Worm (Caenorhabditis elegans): ENCODE data around the gene Y36E3A.2.

Y36E3A.2 gene

ce11 chrV:15454322-15454721, 28.5 kb downstream of the Y36E3A.2 start:
- TF ChIP-seq fos-1 (tag; optimal IDR thresholded peaks at IDR 0.05) = no peak
- TF ChIP-seq sem-4 (tag; optimal IDR thresholded peaks at IDR 0.05) = no peak
- TF ChIP-seq sma-3 (GFP tag; optimal IDR thresholded peaks at IDR 0.05) = no peak
- TF ChIP-seq nhr-25 (tag; optimal IDR thresholded peaks at IDR 0.05) = no peak
- TF ChIP-seq peb-1 (tag; optimal IDR thresholded peaks at IDR 0.05) = no peak
- TF ChIP-seq zag-1 (tag; optimal IDR thresholded peaks at IDR 0.05) = no peak
- no peak for TF ChIP-seq crh-2 (tag; optimal IDR thresholded peaks at IDR 0.05)
- TF ChIP-seq snpc-4 (tag; optimal IDR thresholded peaks at IDR 0.05) = no peak
- no peak for TF ChIP-seq nhr-10 (tag; optimal IDR thresholded peaks at IDR 0.05)
- no peak for TF ChIP-seq nhr-23 (tag; optimal IDR thresholded peaks at IDR 0.05)
- TF ChIP-seq unc-39 (tag; optimal IDR thresholded peaks at IDR 0.05) = no peak
- TF ChIP-seq mbf-1 (tag; optimal IDR thresholded peaks at IDR 0.05) = no peak
- no peak for TF ChIP-seq ztf-11 (tag; optimal IDR thresholded peaks at IDR 0.05)
- TF ChIP-seq gmeb-1 (tag; optimal IDR thresholded peaks at IDR 0.05) = no peak
- no peak for TF ChIP-seq C34F6.9 (tag; optimal IDR thresholded peaks at IDR 0.05)
- no peak for TF ChIP-seq nhr-129 (tag; optimal IDR thresholded peaks at IDR 0.05)
- TF ChIP-seq elt-3 (tag; optimal IDR thresholded peaks at IDR 0.05) = no peak
- TF ChIP-seq nhr-11 (tag; optimal IDR thresholded peaks at IDR 0.05) = no peak

- TF ChIP-seq lin-39 (tag; optimal IDR thresholded peaks at IDR 0.05) (no peak), ztf-4 (tag; optimal IDR thresholded peaks at IDR 0.05) (no peak), snpc-4 (tag; optimal IDR thresholded peaks at IDR 0.05) (no peak), gmeb-1 (tag; optimal IDR thresholded peaks at IDR 0.05) (no peak), crh-2 (tag; optimal IDR thresholded peaks at IDR 0.05) (no peak), R02D3.7 (tag; optimal IDR thresholded peaks at IDR 0.05) (no peak)
Observed at ce11 chrV:15459088-15459487, 33.2 kb downstream of the Y36E3A.2 start, which contains the start of gene str-71. Gene str-71, minus strand, starts transcription at chrV:15459188.

DNA sequence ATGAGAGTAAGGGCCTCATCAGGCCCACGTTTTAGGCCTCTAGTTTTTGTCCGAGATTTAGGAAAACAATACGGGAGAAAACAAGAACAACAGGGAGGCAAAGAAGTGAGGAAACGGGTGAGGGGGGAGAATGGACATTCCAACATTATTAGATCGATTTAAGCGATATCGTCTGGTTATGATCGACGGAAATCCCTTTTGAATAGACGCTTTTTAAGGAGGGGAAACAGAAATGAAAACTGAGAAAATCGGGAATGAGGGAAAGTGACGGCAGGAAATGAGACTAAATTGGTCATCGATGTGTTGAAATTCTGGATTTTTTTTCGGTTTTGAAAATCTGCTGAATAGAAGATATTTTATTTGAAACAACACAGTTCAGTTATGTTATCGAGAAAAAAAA, 38.6 kb downstream of the Y36E3A.2 start, which contains the start of gene rocf-1:
rocf-1 (minus strand) TSS at position 101 of the 400 bp plus-strand sequence.
- no peak for TF ChIP-seq C34F6.9 (tag; optimal IDR thresholded peaks at IDR 0.05)
- no peak for TF ChIP-seq nhr-23 (tag; optimal IDR thresholded peaks at IDR 0.05)
- TF ChIP-seq nhr-129 (tag; optimal IDR thresholded peaks at IDR 0.05) = no peak
- TF ChIP-seq ceh-82 (tag; optimal IDR thresholded peaks at IDR 0.05) = no peak
- no peak for TF ChIP-seq fos-1 (tag; optimal IDR thresholded peaks at IDR 0.05)

DNA sequence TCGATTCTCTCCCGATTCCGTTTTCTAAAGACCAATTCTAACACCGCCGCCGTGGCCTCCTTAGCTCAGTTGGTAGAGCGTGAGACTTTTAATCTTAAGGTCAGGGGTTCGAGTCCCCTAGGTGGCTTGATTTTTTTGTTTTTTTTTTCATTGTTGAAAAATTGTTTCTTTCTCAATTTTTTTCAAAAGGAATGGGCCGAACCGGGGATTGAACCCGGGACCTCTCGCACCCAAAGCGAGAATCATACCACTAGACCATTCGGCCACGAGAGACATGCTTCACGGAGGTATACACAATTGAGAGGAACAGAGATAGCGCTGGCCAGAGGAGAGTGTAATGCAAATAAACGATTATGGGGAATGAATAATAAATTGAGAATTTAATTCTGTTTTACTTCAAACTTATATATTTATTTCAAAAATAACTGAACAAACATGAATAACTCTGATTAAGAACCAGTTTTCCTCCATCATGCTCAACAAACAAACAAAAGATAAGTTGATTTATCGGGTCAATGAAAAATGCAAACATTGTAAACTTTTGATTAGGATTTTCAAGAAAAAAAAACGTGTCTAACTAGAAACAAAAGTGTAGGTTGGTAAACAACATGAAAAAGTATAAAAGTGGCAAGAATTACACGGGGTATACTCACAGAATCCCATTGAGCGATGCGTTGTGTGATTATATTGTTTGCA, 39.3 kb downstream of the Y36E3A.2 start, which contains the start of gene pqn-71:
pqn-71 (plus strand) TSS at position 646 of the 696 bp plus-strand sequence.
- peak; percentile 91 for TF ChIP-seq sma-3 (GFP tag; optimal IDR thresholded peaks at IDR 0.05)
- peak; percentile 91 for TF ChIP-seq crh-2 (tag; optimal IDR thresholded peaks at IDR 0.05)
- TF ChIP-seq blmp-1 (tag; optimal IDR thresholded peaks at IDR 0.05; ENCODE audit: insufficient read depth) = no peak
- TF ChIP-seq peb-1 (tag; optimal IDR thresholded peaks at IDR 0.05) = no peak
- no peak for TF ChIP-seq nhr-12 (tag; optimal IDR thresholded peaks at IDR 0.05)
- TF ChIP-seq nhr-129 (tag; optimal IDR thresholded peaks at IDR 0.05) = peak; percentile 69
- TF ChIP-seq sem-4 (tag; optimal IDR thresholded peaks at IDR 0.05) = peak; percentile 63
- peak; percentile 26 for TF ChIP-seq nhr-10 (tag; optimal IDR thresholded peaks at IDR 0.05)
- no peak for TF ChIP-seq nhr-77 (tag; optimal IDR thresholded peaks at IDR 0.05)
- TF ChIP-seq Y55F3AM.14 (GFP tag; optimal IDR thresholded peaks at IDR 0.05) = peak; percentile 79
- peak; percentile 71 to 85 for TF ChIP-seq lsy-2 (tag; optimal IDR thresholded peaks at IDR 0.05)
- no peak for TF ChIP-seq nhr-23 (tag; optimal IDR thresholded peaks at IDR 0.05)
- TF ChIP-seq alr-1 (tag; optimal IDR thresholded peaks at IDR 0.05) = peak; percentile 8
- TF ChIP-seq ztf-1 (GFP tag; conservative IDR thresholded peaks at IDR 0.05) = no peak
- no peak for TF ChIP-seq unc-62 (GFP tag; optimal IDR thresholded peaks at IDR 0.05)
- TF ChIP-seq ama-1 (optimal IDR thresholded peaks at IDR 0.05) = no peak
- TF ChIP-seq nhr-21 (tag; optimal IDR thresholded peaks at IDR 0.05) = peak; percentile 82
- no peak for TF ChIP-seq elt-3 (tag; optimal IDR thresholded peaks at IDR 0.05)
- peak; percentile 10 for TF ChIP-seq mbf-1 (tag; optimal IDR thresholded peaks at IDR 0.05)
- TF ChIP-seq aly-2 (tag; optimal IDR thresholded peaks at IDR 0.05) = no peak
- TF ChIP-seq ZK546.5 (tag; optimal IDR thresholded peaks at IDR 0.05) = no peak
- TF ChIP-seq skn-1 (tag; optimal IDR thresholded peaks at IDR 0.05) = no peak
- TF ChIP-seq nhr-11 (tag; optimal IDR thresholded peaks at IDR 0.05) = peak; percentile 65
- TF ChIP-seq R02D3.7 (tag; optimal IDR thresholded peaks at IDR 0.05) = no peak
- TF ChIP-seq zag-1 (tag; optimal IDR thresholded peaks at IDR 0.05) = peak; percentile 57
- TF ChIP-seq gmeb-1 (tag; optimal IDR thresholded peaks at IDR 0.05) = peak; percentile 81
- peak; percentile 46 for TF ChIP-seq mab-5 (tag; optimal IDR thresholded peaks at IDR 0.05)
- TF ChIP-seq mdl-1 (tag; optimal IDR thresholded peaks at IDR 0.05) = peak; percentile 11 to 76
- peak; percentile 66 for TF ChIP-seq lin-11 (tag; optimal IDR thresholded peaks at IDR 0.05)
- TF ChIP-seq ztf-11 (tag; optimal IDR thresholded peaks at IDR 0.05) = no peak
- peak; percentile 16 for TF ChIP-seq ceh-82 (tag; optimal IDR thresholded peaks at IDR 0.05)
- TF ChIP-seq C34F6.9 (tag; optimal IDR thresholded peaks at IDR 0.05) = peak; percentile 52
- no peak for TF ChIP-seq dmd-4 (tag; optimal IDR thresholded peaks at IDR 0.05)
- no peak for TF ChIP-seq ztf-4 (tag; optimal IDR thresholded peaks at IDR 0.05)
- TF ChIP-seq nhr-6 (tag; optimal IDR thresholded peaks at IDR 0.05) = no peak
- TF ChIP-seq ceh-16 (tag; optimal IDR thresholded peaks at IDR 0.05) = no peak
- TF ChIP-seq egl-27 (tag; optimal IDR thresholded peaks at IDR 0.05) = peak; percentile 80
- TF ChIP-seq nhr-25 (tag; optimal IDR thresholded peaks at IDR 0.05) = no peak
- TF ChIP-seq elt-1 (tag; optimal IDR thresholded peaks at IDR 0.05) = no peak
- TF ChIP-seq unc-39 (tag; optimal IDR thresholded peaks at IDR 0.05) = no peak
- TF ChIP-seq fos-1 (tag; optimal IDR thresholded peaks at IDR 0.05) = peak; percentile 94

All from whole organism, L2 larva.